Fruit fly (Drosophila melanogaster): ENCODE data around the gene Hyls1.

The Hyls1 gene

DNA sequence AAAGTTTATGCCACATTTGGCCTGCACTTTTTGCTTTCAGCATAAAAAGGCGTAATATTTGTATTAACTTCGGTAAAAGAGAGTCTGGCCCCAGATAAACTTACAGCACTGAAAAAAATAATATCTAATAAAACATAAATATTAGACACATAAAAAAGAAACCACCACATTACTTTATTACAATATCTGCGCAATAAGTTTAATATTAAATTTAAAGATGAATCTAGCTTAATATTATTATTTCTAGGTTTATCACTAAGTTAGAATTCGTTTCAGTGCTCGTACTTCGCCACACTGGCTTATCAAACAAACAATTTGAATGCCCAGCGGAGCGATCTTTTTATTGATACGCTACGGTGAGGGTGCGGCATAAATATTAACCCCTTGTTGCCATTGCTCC lies 5.4 kb upstream of the Hyls1 start:
- no peak for TF ChIP-seq Clk (GFP tag; optimal IDR thresholded peaks at IDR 0.05)
- no peak for TF ChIP-seq ovo (GFP tag; optimal IDR thresholded peaks at IDR 0.05)
- no peak for TF ChIP-seq cic (GFP tag; optimal IDR thresholded peaks at IDR 0.05)
- no peak for TF ChIP-seq CG33017 (tag; optimal IDR thresholded peaks at IDR 0.05)
- no peak for TF ChIP-seq CG12768 (GFP tag; optimal IDR thresholded peaks at IDR 0.05)
- TF ChIP-seq toe (GFP tag; optimal IDR thresholded peaks at IDR 0.05), result no peak
- no peak for TF ChIP-seq Crg-1 (GFP tag; optimal IDR thresholded peaks at IDR 0.05)
- no peak for TF ChIP-seq kay (GFP tag; ENCODE audit: borderline replicate concordance)
- TF ChIP-seq Hr96 (GFP tag; optimal IDR thresholded peaks at IDR 0.05), result no peak
- no peak for TF ChIP-seq CG14711 (tag; optimal IDR thresholded peaks at IDR 0.05)
- no peak for TF ChIP-seq CG1620 (GFP tag; optimal IDR thresholded peaks at IDR 0.05)

dm6 chr2L:16356249-16357025 lies 4.0 kb upstream of the Hyls1 start, which contains the start of gene CaBP1:
CaBP1 (minus strand) TSS chr2L:16356735.
- TF ChIP-seq CG14711 (tag; optimal IDR thresholded peaks at IDR 0.05), result peak; percentile 86
- no peak for TF ChIP-seq Clk (GFP tag; optimal IDR thresholded peaks at IDR 0.05)
- TF ChIP-seq CG12768 (GFP tag; optimal IDR thresholded peaks at IDR 0.05), result no peak
- peak; percentile 69 for TF ChIP-seq tj (GFP tag; optimal IDR thresholded peaks at IDR 0.05)
- no peak for TF ChIP-seq Hr96 (GFP tag; optimal IDR thresholded peaks at IDR 0.05)
- TF ChIP-seq CG33017 (tag; optimal IDR thresholded peaks at IDR 0.05), result no peak
- no peak for TF ChIP-seq CG11617 (GFP tag; optimal IDR thresholded peaks at IDR 0.05)
- TF ChIP-seq kay (GFP tag; ENCODE audit: borderline replicate concordance), result peak; percentile 10
- TF ChIP-seq CG1620 (GFP tag; optimal IDR thresholded peaks at IDR 0.05), result no peak
- no peak for TF ChIP-seq CG7045 (GFP tag; optimal IDR thresholded peaks at IDR 0.05)
- peak; percentile 42 for TF ChIP-seq bab1 (GFP tag; optimal IDR thresholded peaks at IDR 0.05)

- TF ChIP-seq pad (GFP tag; optimal IDR thresholded peaks at IDR 0.05) (no peak), Hr96 (GFP tag; optimal IDR thresholded peaks at IDR 0.05) (no peak), Crg-1 (GFP tag; optimal IDR thresholded peaks at IDR 0.05) (no peak), kay (GFP tag; ENCODE audit: borderline replicate concordance) (no peak), Mnt (GFP tag; optimal IDR thresholded peaks at IDR 0.05) (no peak), CG11617 (GFP tag; optimal IDR thresholded peaks at IDR 0.05) (no peak), CG12768 (GFP tag; optimal IDR thresholded peaks at IDR 0.05) (no peak), ovo (GFP tag; optimal IDR thresholded peaks at IDR 0.05) (no peak), tj (GFP tag; optimal IDR thresholded peaks at IDR 0.05) (no peak), CG1620 (GFP tag; optimal IDR thresholded peaks at IDR 0.05) (no peak), CG14711 (tag; optimal IDR thresholded peaks at IDR 0.05) (no peak), CG33017 (tag; optimal IDR thresholded peaks at IDR 0.05) (no peak), cnc (optimal IDR thresholded peaks at IDR 0.05) (no peak)
Observed at dm6 chr2L:16353765-16354164, 1.3 kb upstream of the Hyls1 start.

dm6 chr2L:16351805-16352584 lies 433 bp downstream of the Hyls1 start:
- TF ChIP-seq cic (GFP tag; optimal IDR thresholded peaks at IDR 0.05), result peak; percentile 28
- TF ChIP-seq CG1620 (GFP tag; optimal IDR thresholded peaks at IDR 0.05), result no peak

DNA sequence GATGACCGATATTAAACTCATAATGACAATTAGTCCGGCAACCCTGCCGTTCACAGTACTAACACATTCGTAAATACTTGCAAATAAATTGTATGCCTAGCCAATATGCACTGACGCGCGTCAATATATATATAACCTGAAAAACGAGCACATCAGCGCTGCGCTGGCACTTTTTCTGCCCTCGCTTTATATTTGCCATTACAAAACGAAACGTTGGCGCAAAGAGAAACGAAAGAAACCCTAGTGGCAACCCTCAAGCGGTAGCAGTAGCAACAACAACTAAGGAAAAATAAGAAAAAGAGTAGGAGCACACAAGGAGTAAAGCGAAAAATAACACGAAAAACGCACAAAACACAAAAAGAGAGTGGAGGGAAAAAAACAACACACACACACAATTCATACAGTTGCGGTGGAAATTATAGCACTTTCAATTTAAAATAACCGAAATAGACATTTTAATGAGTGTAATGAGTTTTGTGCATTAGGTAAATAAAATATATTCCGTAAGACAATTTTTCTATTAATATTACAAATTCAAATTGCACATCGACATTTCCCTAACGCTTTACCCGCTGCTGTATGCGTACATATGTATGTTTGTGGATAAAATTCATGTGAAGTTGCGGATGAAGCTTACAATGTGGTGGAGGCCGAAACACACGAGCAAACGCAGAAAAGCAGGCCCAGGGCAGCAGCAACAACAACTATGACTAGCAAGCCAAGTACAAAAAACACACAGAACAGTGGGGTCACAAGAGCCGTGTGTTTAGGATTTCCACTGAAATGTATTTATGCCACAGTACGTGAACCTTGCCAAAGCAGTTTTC lies 1.5 kb downstream of the Hyls1 start:
- peak; percentile 97 for TF ChIP-seq CG33017 (tag; optimal IDR thresholded peaks at IDR 0.05)
- TF ChIP-seq Mnt (GFP tag; optimal IDR thresholded peaks at IDR 0.05), result peak; percentile 85
- peak; percentile 99 for TF ChIP-seq bab1 (GFP tag; optimal IDR thresholded peaks at IDR 0.05)
- peak; percentile 86 for TF ChIP-seq toe (GFP tag; optimal IDR thresholded peaks at IDR 0.05)
- peak; percentile 93 for TF ChIP-seq Crg-1 (GFP tag; optimal IDR thresholded peaks at IDR 0.05)
- TF ChIP-seq kay (GFP tag; ENCODE audit: borderline replicate concordance), result peak; percentile 78
- peak; percentile 98 for TF ChIP-seq tj (GFP tag; optimal IDR thresholded peaks at IDR 0.05)
- TF ChIP-seq Hr96 (GFP tag; optimal IDR thresholded peaks at IDR 0.05), result peak; percentile 91
- peak; percentile 90 for TF ChIP-seq CG1620 (GFP tag; optimal IDR thresholded peaks at IDR 0.05)
- peak; percentile 93 for TF ChIP-seq CG14711 (tag; optimal IDR thresholded peaks at IDR 0.05)
- TF ChIP-seq CG11617 (GFP tag; optimal IDR thresholded peaks at IDR 0.05), result peak; percentile 95
- TF ChIP-seq CG5204 (GFP tag; optimal IDR thresholded peaks at IDR 0.05), result peak; percentile 94
- TF ChIP-seq cic (GFP tag; optimal IDR thresholded peaks at IDR 0.05), result peak; percentile 72
- TF ChIP-seq CG12768 (GFP tag; optimal IDR thresholded peaks at IDR 0.05), result peak; percentile 96
- no peak for TF ChIP-seq cnc (optimal IDR thresholded peaks at IDR 0.05)
- peak; percentile 82 for TF ChIP-seq ovo (GFP tag; optimal IDR thresholded peaks at IDR 0.05)
- peak; percentile 91 for TF ChIP-seq Clk (GFP tag; optimal IDR thresholded peaks at IDR 0.05)
- peak; percentile 96 for TF ChIP-seq CG7045 (GFP tag; optimal IDR thresholded peaks at IDR 0.05)
- TF ChIP-seq pad (GFP tag; optimal IDR thresholded peaks at IDR 0.05), result peak; percentile 88
- peak; percentile 97 for TF ChIP-seq CG7101 (tag; optimal IDR thresholded peaks at IDR 0.05)

All from whole organism, adult.